Fruit fly (Drosophila melanogaster) whole organism, adult: Measurements from ENCODE around the gene CG32079.

Source experiments
- CG11617 ChIP-seq: fragments of 200-800 bp; sonication (Bioruptor generic); optimal IDR thresholded peaks from 2 replicates; lab custom pipeline; 2017; ENCODE audit warnings: mild to moderate bottlenecking, missing biosample characterization, missing genetic modification reagents, missing genetic modification characterization
- CG12768 ChIP-seq: fragments of 200-800 bp; sonication (Bioruptor generic); optimal IDR thresholded peaks from 2 replicates; lab custom pipeline; 2017; ENCODE audit warnings: missing biosample characterization, missing genetic modification characterization, mild to moderate bottlenecking, moderate library complexity, missing genetic modification reagents
- CG7045 ChIP-seq: fragments of 200-800 bp; sonication (Bioruptor generic); optimal IDR thresholded peaks from 2 replicates; lab custom pipeline; 2017; ENCODE audit warnings: missing biosample characterization, mild to moderate bottlenecking, missing genetic modification characterization
- Clk ChIP-seq: fragments of 200-800 bp; sonication (Bioruptor generic); optimal IDR thresholded peaks from 2 replicates; lab custom pipeline; 2017; ENCODE audit warnings: missing biosample characterization, missing genetic modification characterization
- bab1 ChIP-seq: fragments of 200-800 bp; sonication (Bioruptor generic); optimal IDR thresholded peaks from 3 replicates; lab custom pipeline; 2019; ENCODE audit warnings: missing biosample characterization, mild to moderate bottlenecking, missing genetic modification characterization, moderate library complexity
- cic ChIP-seq: fragments of 200-800 bp; sonication (Bioruptor generic); optimal IDR thresholded peaks from 2 replicates; lab custom pipeline; 2017; ENCODE audit warnings: missing biosample characterization, mild to moderate bottlenecking, missing genetic modification characterization, moderate library complexity
- cnc ChIP-seq, 2 experiments: fragments of >200 bp; optimal IDR thresholded peaks; 2 replicates each; lab custom pipeline; 2017
- kay ChIP-seq: fragments of 200-800 bp; sonication (Bioruptor generic); peaks from one replicate; lab custom pipeline; 2016; ENCODE audit warnings: missing biosample characterization, missing genetic modification characterization, borderline replicate concordance
- ovo ChIP-seq: fragments of 200-800 bp; sonication (Bioruptor generic); optimal IDR thresholded peaks from 2 replicates; lab custom pipeline; 2016; ENCODE audit warnings: missing biosample characterization, missing genetic modification characterization
- pad ChIP-seq: fragments of 200-800 bp; sonication (Bioruptor generic); optimal IDR thresholded peaks from 3 replicates; lab custom pipeline; 2017; ENCODE audit warnings: missing biosample characterization, missing genetic modification characterization, mild to moderate bottlenecking, moderate library complexity, missing genetic modification reagents
- tj ChIP-seq: fragments of 200-800 bp; sonication (Bioruptor generic); optimal IDR thresholded peaks from 3 replicates; lab custom pipeline; 2017; ENCODE audit warnings: missing biosample characterization, mild to moderate bottlenecking, missing genetic modification characterization, moderate library complexity

DNA sequence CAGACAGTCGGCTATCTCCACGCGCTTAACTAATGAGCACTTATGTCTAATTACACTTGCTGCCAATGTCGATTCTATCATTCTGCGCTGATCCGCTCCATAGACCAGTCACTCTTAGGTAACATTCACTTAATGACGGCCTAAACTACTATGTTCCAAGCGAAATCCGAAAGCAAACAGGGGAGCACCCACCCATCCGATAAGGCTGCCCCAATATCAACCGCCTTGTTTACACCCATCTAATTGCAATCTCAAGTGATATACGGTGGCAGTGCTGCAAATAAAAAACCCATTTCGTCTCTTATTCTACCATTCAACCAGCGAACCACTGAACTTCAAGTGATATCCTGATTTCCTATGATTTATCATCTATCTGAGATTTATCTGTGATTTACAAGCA lies 24.1 kb downstream of the CG32079 start:
- TF ChIP-seq pad (GFP tag; lab: Kevin White, UChicago) (peak; percentile 43), ovo (GFP tag; lab: Kevin White, UChicago) (peak; percentile 41), kay (GFP tag; lab: Kevin White, UChicago) (no peak), bab1 (GFP tag; lab: Kevin White, UChicago) (no peak), CG7045 (GFP tag; lab: Kevin White, UChicago) (peak; percentile 79), cic (GFP tag; lab: Kevin White, UChicago) (peak; percentile 71), Clk (GFP tag; lab: Kevin White, UChicago) (no peak), tj (no peak), cnc (optimal IDR thresholded peaks at IDR 0.05; lab: Kevin White, UChicago) (no peak), CG11617 (GFP tag; lab: Kevin White, UChicago) (peak; percentile 25), CG12768 (peak; percentile 62)
